Fruit fly (Drosophila melanogaster) whole organism, embryonic: ENCODE measurements around the gene Rab9Db.

Source experiments
- Bdp1 ChIP-seq: fragments of 200-800 bp; sonication (Bioruptor generic); optimal IDR thresholded peaks from 3 replicates; lab custom pipeline; 2016; ENCODE audit warnings: missing biosample characterization, missing genetic modification characterization
- Bgb ChIP-seq: fragments of 200-800 bp; sonication (Bioruptor generic); IDR thresholded peaks from 2 replicates; pipeline ENCODE4 v1.3.6; 2022; ENCODE audit warnings: missing biosample characterization, missing genetic modification characterization; ENCODE audit not compliant: partially characterized antibody
- CG10462 ChIP-seq: fragments of 200-800 bp; sonication (Bioruptor generic); optimal IDR thresholded peaks from 2 replicates; lab custom pipeline; 2016; ENCODE audit warnings: missing biosample characterization, missing genetic modification characterization
- CG11247 ChIP-seq: fragments of 200-800 bp; sonication (Bioruptor generic); IDR thresholded peaks from 2 replicates; pipeline ENCODE4 v1.3.6; 2022; ENCODE audit warnings: missing biosample characterization, missing genetic modification characterization
- CG11723 ChIP-seq: fragments of 200-800 bp; sonication (Bioruptor generic); optimal IDR thresholded peaks from 2 replicates; lab custom pipeline; 2017; ENCODE audit warnings: missing biosample characterization, mild to moderate bottlenecking, missing genetic modification characterization
- CG12071 ChIP-seq: fragments of 200-800 bp; sonication (Bioruptor generic); optimal IDR thresholded peaks from 3 replicates; lab custom pipeline; 2018; ENCODE audit warnings: missing biosample characterization, mild to moderate bottlenecking, missing genetic modification characterization
- CG15011 ChIP-seq: fragments of 200-800 bp; sonication (Bioruptor generic); optimal IDR thresholded peaks from 3 replicates; lab custom pipeline; 2018; ENCODE audit warnings: missing biosample characterization, mild to moderate bottlenecking, missing genetic modification characterization
- CG15514 ChIP-seq: fragments of 200-800 bp; sonication (Bioruptor generic); optimal IDR thresholded peaks from 3 replicates; lab custom pipeline; 2017; ENCODE audit warnings: missing biosample characterization, missing genetic modification characterization, mild to moderate bottlenecking, moderate library complexity, missing genetic modification reagents
- CG1602 ChIP-seq: fragments of 200-800 bp; sonication (Bioruptor generic); optimal IDR thresholded peaks from 3 replicates; lab custom pipeline; 2016; ENCODE audit warnings: missing biosample characterization, missing genetic modification characterization
- CG1832 ChIP-seq: fragments of 200-800 bp; sonication (Bioruptor generic); optimal IDR thresholded peaks from 2 replicates; lab custom pipeline; 2017; ENCODE audit warnings: missing biosample characterization, mild to moderate bottlenecking, missing genetic modification characterization, inconsistent platforms
- CG18599 ChIP-seq: fragments of 200-800 bp; sonication (Bioruptor generic); optimal IDR thresholded peaks from 3 replicates; lab custom pipeline; 2017; ENCODE audit warnings: missing biosample characterization, missing genetic modification characterization, mild to moderate bottlenecking, moderate library complexity, missing genetic modification reagents
- CG2116 ChIP-seq: fragments of 200-800 bp; sonication (Bioruptor generic); optimal IDR thresholded peaks from 3 replicates; lab custom pipeline; 2018; ENCODE audit warnings: missing biosample characterization, mild to moderate bottlenecking, missing genetic modification characterization
- CG2712 ChIP-seq: fragments of 200-800 bp; optimal IDR thresholded peaks from 3 replicates; lab custom pipeline; 2019; ENCODE audit warnings: missing biosample characterization, mild to moderate bottlenecking, missing genetic modification characterization, moderate library complexity
- CG2889 ChIP-seq: fragments of 200-800 bp; sonication (Bioruptor generic); IDR thresholded peaks from 3 replicates; pipeline ENCODE4 v1.3.6; 2022; ENCODE audit warnings: missing biosample characterization, missing genetic modification characterization
- CG3407 ChIP-seq: fragments of 200-800 bp; sonication (Bioruptor generic); optimal IDR thresholded peaks from 2 replicates; lab custom pipeline; 2018; ENCODE audit warnings: missing biosample characterization, mild to moderate bottlenecking, missing genetic modification characterization
- CG6683 ChIP-seq: fragments of 200-800 bp; sonication (Bioruptor generic); optimal IDR thresholded peaks from 2 replicates; lab custom pipeline; 2017; ENCODE audit warnings: missing biosample characterization, mild to moderate bottlenecking, missing genetic modification characterization, missing genetic modification reagents
- CG7556 ChIP-seq: fragments of 200-800 bp; sonication (Bioruptor generic); optimal IDR thresholded peaks from 2 replicates; lab custom pipeline; 2017; ENCODE audit warnings: missing biosample characterization, mild to moderate bottlenecking, missing genetic modification characterization
- CG7963 ChIP-seq: fragments of 200-800 bp; sonication (Bioruptor generic); IDR thresholded peaks from 3 replicates; pipeline ENCODE4 v1.3.6; 2022; ENCODE audit warnings: missing biosample characterization, missing genetic modification characterization; ENCODE audit not compliant: partially characterized antibody
- CG7987 ChIP-seq: fragments of 200-800 bp; sonication (Bioruptor generic); optimal IDR thresholded peaks from 2 replicates; lab custom pipeline; 2018; ENCODE audit warnings: missing biosample characterization, mild to moderate bottlenecking, missing genetic modification characterization, moderate library complexity
- CG8281 ChIP-seq: fragments of 200-800 bp; sonication (Bioruptor generic); optimal IDR thresholded peaks from 2 replicates; lab custom pipeline; 2018; ENCODE audit warnings: missing biosample characterization, mild to moderate bottlenecking, missing genetic modification characterization, moderate library complexity
- CG8478 ChIP-seq: fragments of >200 bp; optimal IDR thresholded peaks from 2 replicates; lab custom pipeline; 2018
- CG8944 ChIP-seq: fragments of 200-800 bp; sonication (Bioruptor generic); optimal IDR thresholded peaks from 3 replicates; lab custom pipeline; 2016; ENCODE audit warnings: missing biosample characterization, missing genetic modification characterization
- CG9215 ChIP-seq: fragments of 200-800 bp; sonication (Bioruptor generic); IDR thresholded peaks from 2 replicates; pipeline ENCODE4 v1.3.6; 2022; ENCODE audit warnings: missing biosample characterization, missing genetic modification characterization
- CG9876 ChIP-seq: fragments of 200-800 bp; sonication (Bioruptor generic); optimal IDR thresholded peaks from 2 replicates; lab custom pipeline; 2016; ENCODE audit warnings: missing biosample characterization, missing genetic modification characterization
- D ChIP-seq, 2 experiments: fragments of 200-800 bp in 1 of 2; fragments of >200 bp in 1 of 2; sonication (Bioruptor generic) in 1 of 2; optimal IDR thresholded peaks; 2 replicates in 1 of 2; 3 replicates in 1 of 2; lab custom pipeline; 2017; ENCODE audit warnings: mild to moderate bottlenecking in 1 of 2, missing biosample characterization in 1 of 2, missing genetic modification characterization in 1 of 2, missing genetic modification reagents in 1 of 2
- Dek ChIP-seq: fragments of 200-800 bp; sonication (Bioruptor generic); optimal IDR thresholded peaks from 3 replicates; lab custom pipeline; 2019; ENCODE audit warnings: missing biosample characterization, mild to moderate bottlenecking, missing genetic modification characterization, moderate library complexity
- Dll ChIP-seq: fragments of 200-800 bp; sonication (Bioruptor generic); IDR thresholded peaks from 4 replicates; pipeline ENCODE4 v1.3.6; 2022; ENCODE audit warnings: missing biosample characterization, missing genetic modification characterization; ENCODE audit not compliant: partially characterized antibody
- E2f2 ChIP-seq: fragments of 200-800 bp; sonication (Bioruptor generic); IDR thresholded peaks from 2 replicates; pipeline ENCODE4 v1.3.6; 2022; ENCODE audit warnings: missing biosample characterization, missing genetic modification characterization
- Elba2 ChIP-seq: fragments of 200-800 bp; sonication (Bioruptor generic); optimal IDR thresholded peaks from 3 replicates; lab custom pipeline; 2016; ENCODE audit warnings: missing biosample characterization, missing genetic modification characterization
- HLHmδ ChIP-seq: fragments of 200-800 bp; sonication (Bioruptor generic); optimal IDR thresholded peaks from 2 replicates; lab custom pipeline; 2018; ENCODE audit warnings: missing biosample characterization, mild to moderate bottlenecking, missing genetic modification characterization, moderate library complexity
- Hand ChIP-seq: fragments of 200-800 bp; sonication (Bioruptor generic); optimal IDR thresholded peaks from 2 replicates; lab custom pipeline; 2017; ENCODE audit warnings: mild to moderate bottlenecking, missing biosample characterization, missing genetic modification reagents, missing genetic modification characterization
- Meics ChIP-seq: fragments of 200-800 bp; sonication (Bioruptor generic); optimal IDR thresholded peaks from 2 replicates; lab custom pipeline; 2017; ENCODE audit warnings: missing biosample characterization, mild to moderate bottlenecking, missing genetic modification characterization
- NC2β ChIP-seq: fragments of 200-800 bp; sonication (Bioruptor generic); optimal IDR thresholded peaks from 2 replicates; lab custom pipeline; 2016; ENCODE audit warnings: missing biosample characterization, missing genetic modification characterization
- Oli ChIP-seq: fragments of 200-800 bp; sonication (Bioruptor generic); optimal IDR thresholded peaks from 2 replicates; lab custom pipeline; 2018; ENCODE audit warnings: missing biosample characterization, mild to moderate bottlenecking, missing genetic modification characterization, moderate library complexity
- Poxn ChIP-seq: fragments of 200-800 bp; sonication (Bioruptor generic); IDR thresholded peaks from 2 replicates; pipeline ENCODE4 v1.3.6; 2022; ENCODE audit warnings: missing biosample characterization, missing genetic modification characterization
- Ravus ChIP-seq: fragments of 200-800 bp; sonication (Bioruptor generic); IDR thresholded peaks from 2 replicates; pipeline ENCODE4 v1.3.6; 2022; ENCODE audit warnings: missing biosample characterization, missing genetic modification characterization
- al ChIP-seq: fragments of 200-800 bp; sonication (Bioruptor generic); IDR thresholded peaks from 2 replicates; pipeline ENCODE4 v1.3.6; 2022; ENCODE audit warnings: missing biosample characterization, missing genetic modification characterization
- bcd ChIP-seq: fragments of 200-800 bp; sonication (Bioruptor generic); optimal IDR thresholded peaks from 2 replicates; lab custom pipeline; 2017; ENCODE audit warnings: missing biosample characterization, mild to moderate bottlenecking, missing genetic modification characterization
- br ChIP-seq: fragments of >200 bp; optimal IDR thresholded peaks from 2 replicates; lab custom pipeline; 2017
- cato ChIP-seq: fragments of 200-800 bp; sonication (Bioruptor generic); optimal IDR thresholded peaks from 2 replicates; lab custom pipeline; 2016; ENCODE audit warnings: missing biosample characterization, missing genetic modification characterization, borderline replicate concordance
- dati ChIP-seq: fragments of 200-800 bp; sonication (Bioruptor generic); IDR thresholded peaks from 2 replicates; pipeline ENCODE4 v1.3.6; 2022; ENCODE audit warnings: missing biosample characterization, missing genetic modification characterization
- esg ChIP-seq: fragments of 200-800 bp; sonication (Bioruptor generic); conservative IDR thresholded peaks from 2 replicates; pipeline ENCODE4 v1.3.6; 2022; ENCODE audit warnings: missing biosample characterization, missing genetic modification characterization
- grn ChIP-seq: fragments of 200-800 bp; sonication (Bioruptor generic); optimal IDR thresholded peaks from 3 replicates; lab custom pipeline; 2017; ENCODE audit warnings: missing biosample characterization, missing genetic modification characterization
- jigr1 ChIP-seq: fragments of 200-800 bp; sonication (Bioruptor generic); IDR thresholded peaks from 3 replicates; pipeline ENCODE4 v1.3.6; 2022; ENCODE audit warnings: missing biosample characterization, missing genetic modification characterization
- mirr ChIP-seq: fragments of 200-800 bp; sonication (Bioruptor generic); optimal IDR thresholded peaks from 3 replicates; lab custom pipeline; 2018; ENCODE audit warnings: missing biosample characterization, mild to moderate bottlenecking, missing genetic modification characterization
- pb ChIP-seq: fragments of 200-800 bp; sonication (Bioruptor generic); optimal IDR thresholded peaks from 3 replicates; lab custom pipeline; 2016; ENCODE audit warnings: missing biosample characterization, missing genetic modification characterization
- pho ChIP-seq: fragments of 200-800 bp; sonication (Bioruptor generic); optimal IDR thresholded peaks from 2 replicates; lab custom pipeline; 2016; ENCODE audit warnings: missing biosample characterization, missing genetic modification characterization
- sens-2 ChIP-seq: fragments of 200-800 bp; sonication (Bioruptor generic); IDR thresholded peaks from 2 replicates; pipeline ENCODE4 v1.3.6; 2022; ENCODE audit warnings: missing biosample characterization, missing genetic modification characterization
- sug ChIP-seq: fragments of 200-800 bp; optimal IDR thresholded peaks from 2 replicates; lab custom pipeline; 2019; ENCODE audit warnings: missing biosample characterization, mild to moderate bottlenecking, missing genetic modification characterization, moderate library complexity
- twi ChIP-seq: fragments of 200-800 bp; optimal IDR thresholded peaks from 2 replicates; lab custom pipeline; 2019; ENCODE audit warnings: missing biosample characterization, mild to moderate bottlenecking, missing genetic modification characterization, moderate library complexity
- wek ChIP-seq: fragments of 200-800 bp; sonication (Bioruptor generic); optimal IDR thresholded peaks from 3 replicates; lab custom pipeline; 2018; ENCODE audit warnings: missing biosample characterization, mild to moderate bottlenecking, missing genetic modification characterization, moderate library complexity
- zfh1 ChIP-seq: fragments of 200-800 bp; sonication (Bioruptor generic); IDR thresholded peaks from 3 replicates; pipeline ENCODE4 v1.3.6; 2022; ENCODE audit warnings: missing biosample characterization, missing genetic modification characterization

The Rab9Db gene

DNA sequence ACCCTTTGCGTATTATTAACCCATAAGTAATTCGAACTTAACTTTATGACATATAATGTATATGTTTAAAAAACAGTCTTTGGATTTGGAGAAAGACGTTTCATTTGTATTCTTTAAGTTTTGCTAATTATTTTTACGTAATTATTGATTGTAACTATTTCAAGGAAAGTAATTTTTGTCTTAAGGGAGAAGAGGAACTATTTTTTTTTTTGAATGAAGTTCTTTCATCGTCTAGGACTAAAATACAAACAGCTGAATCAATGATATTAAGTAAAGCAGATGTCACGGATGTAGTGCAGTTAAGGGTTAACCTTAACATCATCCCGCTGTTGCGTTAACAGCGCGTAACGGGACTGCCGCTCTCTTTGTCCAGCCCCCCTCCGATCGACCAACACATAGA lies 5.8 kb upstream of the Rab9Db start:
- TF ChIP-seq CG18599 (GFP tag; lab: Kevin White, UChicago) (peak; percentile 78), mirr (GFP tag; lab: Kevin White, UChicago) (no peak), sug (tag; lab: Kevin White, UChicago) (no peak), CG10462 (GFP tag; lab: Kevin White, UChicago) (no peak), CG8944 (GFP tag; lab: Kevin White, UChicago) (no peak), CG11723 (GFP tag; lab: Kevin White, UChicago) (no peak), D (optimal IDR thresholded peaks at IDR 0.05; lab: Kevin White, UChicago) (no peak), D (GFP tag; optimal IDR thresholded peaks at IDR 0.05; lab: Kevin White, UChicago) (no peak), jigr1 (GFP tag; lab: Robert Waterston, UW) (no peak), dati (no peak), pb (GFP tag; lab: Kevin White, UChicago) (no peak), CG9215 (GFP tag; lab: Robert Waterston, UW) (no peak), NC2β (GFP tag; lab: Kevin White, UChicago) (no peak), CG1602 (GFP tag; lab: Kevin White, UChicago) (no peak), CG3407 (GFP tag; lab: Kevin White, UChicago) (no peak), zfh1 (no peak), CG7556 (GFP tag; lab: Kevin White, UChicago) (peak; percentile 82), al (no peak), pho (GFP tag; lab: Kevin White, UChicago) (peak; percentile 37), Bgb (GFP tag; lab: Robert Waterston, UW) (no peak), CG15514 (GFP tag; lab: Kevin White, UChicago) (no peak), CG2712 (tag; lab: Kevin White, UChicago) (peak; percentile 43), CG6683 (GFP tag; lab: Kevin White, UChicago) (no peak), cato (GFP tag; lab: Kevin White, UChicago) (no peak), CG15011 (GFP tag; lab: Kevin White, UChicago) (peak; percentile 28), HLHmδ (no peak), Meics (GFP tag; lab: Kevin White, UChicago) (peak; percentile 71), br (lab: Kevin White, UChicago) (no peak), CG9876 (GFP tag; lab: Kevin White, UChicago) (no peak), twi (tag; lab: Kevin White, UChicago) (no peak), CG8478 (no peak), Ravus (GFP tag; lab: Robert Waterston, UW) (no peak), wek (GFP tag; lab: Kevin White, UChicago) (no peak), CG2116 (peak; percentile 3), CG1832 (no peak), CG7963 (no peak), Poxn (GFP tag; lab: Robert Waterston, UW) (no peak), sens-2 (GFP tag; lab: Robert Waterston, UW) (no peak), Elba2 (GFP tag; lab: Kevin White, UChicago) (no peak), CG12071 (no peak), grn (GFP tag; lab: Kevin White, UChicago) (no peak), Oli (tag; lab: Kevin White, UChicago) (peak; percentile 53), esg (no peak; the same call in 1 of the 2 replicates), CG11247 (GFP tag; lab: Robert Waterston, UW) (no peak), Dll (GFP tag; lab: Robert Waterston, UW) (no peak), Dek (tag; lab: Kevin White, UChicago) (peak; percentile 41), CG8281 (no peak), bcd (GFP tag; lab: Kevin White, UChicago) (peak; percentile 42), E2f2 (GFP tag; lab: Robert Waterston, UW) (no peak; the same call in 1 of the 2 replicates), Hand (GFP tag; lab: Kevin White, UChicago) (peak; percentile 57), CG2889 (GFP tag; lab: Robert Waterston, UW) (no peak), CG7987 (GFP tag; lab: Kevin White, UChicago) (no peak), Bdp1 (GFP tag; lab: Kevin White, UChicago) (no peak)
